Worm (Caenorhabditis elegans) whole organism, late embryonic: ENCODE measurements around the gene C26F1.1.

Source experiments
- C08G9.2 ChIP-seq: sonication (generic microtip); optimal IDR thresholded peaks from 2 replicates; lab custom pipeline; 2016; ENCODE audit warnings: mild to moderate bottlenecking, missing genetic modification characterization, moderate library complexity, missing compliant biosample characterization
- F13H6.1 ChIP-seq: sonication (generic microtip); optimal IDR thresholded peaks from 2 replicates; lab custom pipeline; 2016; ENCODE audit warnings: missing genetic modification characterization, missing compliant biosample characterization
- K02D7.2 ChIP-seq: sonication (generic microtip); optimal IDR thresholded peaks from 2 replicates; lab custom pipeline; 2017; ENCODE audit warnings: mild to moderate bottlenecking, missing genetic modification characterization, missing compliant biosample characterization
- T23F11.4 ChIP-seq: fragments of 200-800 bp; sonication (Bioruptor generic); optimal IDR thresholded peaks from 2 replicates; lab custom pipeline; 2018; ENCODE audit warnings: mild to moderate bottlenecking, missing genetic modification characterization, missing compliant biosample characterization
- ceh-14 ChIP-seq: sonication (generic microtip); optimal IDR thresholded peaks from 2 replicates; lab custom pipeline; 2016; ENCODE audit warnings: missing genotype, missing genetic modification characterization, missing compliant biosample characterization
- ceh-18 ChIP-seq: sonication (generic microtip); optimal IDR thresholded peaks from 2 replicates; lab custom pipeline; 2016; ENCODE audit warnings: missing genetic modification characterization, missing compliant biosample characterization
- ceh-19 ChIP-seq: fragments of 200-800 bp; sonication (Bioruptor generic); optimal IDR thresholded peaks from 2 replicates; lab custom pipeline; 2018; ENCODE audit warnings: mild to moderate bottlenecking, missing genetic modification characterization, missing compliant biosample characterization
- ceh-2 ChIP-seq: sonication (generic microtip); optimal IDR thresholded peaks from 2 replicates; lab custom pipeline; 2016; ENCODE audit warnings: missing genotype, missing genetic modification characterization, missing compliant biosample characterization
- ceh-31 ChIP-seq: sonication (generic microtip); optimal IDR thresholded peaks from 2 replicates; lab custom pipeline; 2016; ENCODE audit warnings: missing genetic modification characterization, missing compliant biosample characterization
- ceh-34 ChIP-seq: sonication (generic microtip); optimal IDR thresholded peaks from 2 replicates; lab custom pipeline; 2016; ENCODE audit warnings: mild to moderate bottlenecking, missing genetic modification characterization, missing compliant biosample characterization
- ceh-45 ChIP-seq: fragments of 200-800 bp; sonication (Bioruptor generic); IDR thresholded peaks from 2 replicates; pipeline ENCODE4 v1.3.6; 2022; ENCODE audit warnings: missing genetic modification reagents, missing genetic modification characterization, missing compliant biosample characterization
- ceh-48 ChIP-seq: sonication (generic microtip); optimal IDR thresholded peaks from 2 replicates; lab custom pipeline; 2016; ENCODE audit warnings: missing genetic modification characterization, inconsistent platforms, missing compliant biosample characterization
- ceh-6 ChIP-seq: fragments of 200-800 bp; sonication (Bioruptor generic); optimal IDR thresholded peaks from 2 replicates; lab custom pipeline; 2018; ENCODE audit warnings: mild to moderate bottlenecking, missing genetic modification characterization, missing compliant biosample characterization
- ceh-9 ChIP-seq: sonication (generic microtip); optimal IDR thresholded peaks from 2 replicates; lab custom pipeline; 2016; ENCODE audit warnings: mild to moderate bottlenecking, missing genetic modification characterization, inconsistent platforms, missing compliant biosample characterization
- che-1 ChIP-seq: sonication (generic microtip); optimal IDR thresholded peaks from 2 replicates; lab custom pipeline; 2016; ENCODE audit warnings: mild to moderate bottlenecking, missing genetic modification characterization, missing compliant biosample characterization
- dmd-4 ChIP-seq: sonication (generic microtip); optimal IDR thresholded peaks from 2 replicates; lab custom pipeline; 2016; ENCODE audit warnings: borderline replicate concordance, missing genetic modification characterization, missing compliant biosample characterization
- ets-4 ChIP-seq: sonication (generic microtip); optimal IDR thresholded peaks from 2 replicates; lab custom pipeline; 2016; ENCODE audit warnings: missing genetic modification characterization, missing compliant biosample characterization
- eyg-1 ChIP-seq: sonication (generic microtip); optimal IDR thresholded peaks from 2 replicates; lab custom pipeline; 2016; ENCODE audit warnings: missing genotype, missing genetic modification characterization, missing compliant biosample characterization
- fkh-6 ChIP-seq: sonication (generic microtip); optimal IDR thresholded peaks from 2 replicates; lab custom pipeline; 2016; ENCODE audit warnings: missing genetic modification characterization, missing compliant biosample characterization
- gmeb-2 ChIP-seq: sonication (generic microtip); optimal IDR thresholded peaks from 2 replicates; lab custom pipeline; 2016; ENCODE audit warnings: missing genetic modification characterization, inconsistent platforms, missing compliant biosample characterization
- hlh-13 ChIP-seq: fragments of 200-800 bp; sonication (Bioruptor generic); optimal IDR thresholded peaks from 2 replicates; lab custom pipeline; 2018; ENCODE audit warnings: mild to moderate bottlenecking, missing genetic modification characterization, missing compliant biosample characterization
- hlh-15 ChIP-seq: sonication (generic microtip); optimal IDR thresholded peaks from 2 replicates; lab custom pipeline; 2016; ENCODE audit warnings: missing genetic modification characterization, missing compliant biosample characterization
- lim-6 ChIP-seq: sonication (generic microtip); optimal IDR thresholded peaks from 2 replicates; lab custom pipeline; 2016; ENCODE audit warnings: missing genetic modification characterization, missing compliant biosample characterization
- lin-11 ChIP-seq: fragments of 200-800 bp; sonication (Bioruptor generic); optimal IDR thresholded peaks from 2 replicates; lab custom pipeline; 2018; ENCODE audit warnings: mild to moderate bottlenecking, missing genetic modification characterization, missing compliant biosample characterization
- madf-2 ChIP-seq: sonication (generic microtip); optimal IDR thresholded peaks from 2 replicates; lab custom pipeline; 2017; ENCODE audit warnings: missing genetic modification characterization, missing compliant biosample characterization
- mec-3 ChIP-seq: sonication (generic microtip); optimal IDR thresholded peaks from 2 replicates; lab custom pipeline; 2016; ENCODE audit warnings: borderline replicate concordance, missing genetic modification characterization, missing compliant biosample characterization
- nfya-1 ChIP-seq: sonication (generic microtip); optimal IDR thresholded peaks from 2 replicates; lab custom pipeline; 2017; ENCODE audit warnings: missing genetic modification characterization, mild to moderate bottlenecking, missing compliant biosample characterization, antibody characterized with exemption, moderate library complexity
- nhr-11 ChIP-seq: fragments of 150-350 bp; optimal IDR thresholded peaks from 2 replicates; lab custom pipeline; 2014; ENCODE audit warnings: missing biosample characterization, missing genetic modification characterization
- nhr-232 ChIP-seq: sonication (generic microtip); optimal IDR thresholded peaks from 2 replicates; lab custom pipeline; 2016; ENCODE audit warnings: missing genetic modification characterization, missing compliant biosample characterization
- npax-4 ChIP-seq: sonication (generic microtip); optimal IDR thresholded peaks from 2 replicates; lab custom pipeline; 2016; ENCODE audit warnings: missing genetic modification characterization, missing compliant biosample characterization
- pat-9 ChIP-seq: fragments of 200-800 bp; sonication (Bioruptor generic); optimal IDR thresholded peaks from 2 replicates; lab custom pipeline; 2018; ENCODE audit warnings: mild to moderate bottlenecking, missing genetic modification characterization, moderate library complexity, missing compliant biosample characterization
- pha-2 ChIP-seq: sonication (generic microtip); optimal IDR thresholded peaks from 2 replicates; lab custom pipeline; 2017; ENCODE audit warnings: mild to moderate bottlenecking, missing genetic modification characterization, missing compliant biosample characterization
- ref-2 ChIP-seq: sonication (generic microtip); optimal IDR thresholded peaks from 2 replicates; lab custom pipeline; 2016; ENCODE audit warnings: missing genetic modification characterization, missing compliant biosample characterization
- rnt-1 ChIP-seq: sonication (generic microtip); optimal IDR thresholded peaks from 2 replicates; lab custom pipeline; 2016; ENCODE audit warnings: missing genetic modification characterization, missing compliant biosample characterization
- sdc-2 ChIP-seq: sonication (generic microtip); optimal IDR thresholded peaks from 2 replicates; lab custom pipeline; 2016; ENCODE audit warnings: missing genotype, missing genetic modification characterization, missing compliant biosample characterization
- sox-2 ChIP-seq: fragments of 200-800 bp; sonication (Bioruptor generic); IDR thresholded peaks from 2 replicates; pipeline ENCODE4 v1.3.6; 2022; ENCODE audit warnings: missing genetic modification reagents, missing genetic modification characterization, missing compliant biosample characterization
- sox-4 ChIP-seq: sonication (generic microtip); optimal IDR thresholded peaks from 2 replicates; lab custom pipeline; 2017; ENCODE audit warnings: mild to moderate bottlenecking, missing genetic modification characterization, inconsistent platforms, missing compliant biosample characterization
- tbx-2 ChIP-seq: sonication (generic microtip); optimal IDR thresholded peaks from 2 replicates; lab custom pipeline; 2016; ENCODE audit warnings: missing genetic modification characterization, missing compliant biosample characterization
- tbx-7 ChIP-seq: sonication (generic microtip); optimal IDR thresholded peaks from 2 replicates; lab custom pipeline; 2016; ENCODE audit warnings: missing genotype, missing genetic modification characterization, missing compliant biosample characterization
- ttx-3 ChIP-seq: sonication (generic microtip); optimal IDR thresholded peaks from 2 replicates; lab custom pipeline; 2016; ENCODE audit warnings: missing genetic modification reagents, missing genetic modification characterization, missing compliant biosample characterization
- unc-3 ChIP-seq, 2 experiments: fragments of 200-800 bp in 1 of 2; sonication (Bioruptor generic) in 1 of 2; sonication (generic microtip) in 1 of 2; conservative IDR thresholded peaks in 1 of 2; optimal IDR thresholded peaks in 1 of 2; 2 replicates each; pipeline versions ENCODE4 v1.3.6 to Lab custom; 2016 to 2022; ENCODE audit warnings: missing compliant biosample characterization in 2 of 2, missing genetic modification characterization in 2 of 2, missing genetic modification reagents in 1 of 2
- unc-55 ChIP-seq: sonication (generic microtip); optimal IDR thresholded peaks from 2 replicates; lab custom pipeline; 2017; ENCODE audit warnings: missing biosample characterization, missing genetic modification reagents, missing genetic modification characterization
- unc-86 ChIP-seq: sonication (generic microtip); optimal IDR thresholded peaks from 2 replicates; lab custom pipeline; 2016; ENCODE audit warnings: missing genetic modification characterization, missing compliant biosample characterization
- zip-5 ChIP-seq: sonication (generic microtip); optimal IDR thresholded peaks from 2 replicates; lab custom pipeline; 2016; ENCODE audit warnings: missing genetic modification characterization, missing compliant biosample characterization
- ztf-16 ChIP-seq: sonication (generic microtip); optimal IDR thresholded peaks from 2 replicates; lab custom pipeline; 2017; ENCODE audit warnings: missing genetic modification characterization, missing compliant biosample characterization

The C26F1.1 gene

DNA sequence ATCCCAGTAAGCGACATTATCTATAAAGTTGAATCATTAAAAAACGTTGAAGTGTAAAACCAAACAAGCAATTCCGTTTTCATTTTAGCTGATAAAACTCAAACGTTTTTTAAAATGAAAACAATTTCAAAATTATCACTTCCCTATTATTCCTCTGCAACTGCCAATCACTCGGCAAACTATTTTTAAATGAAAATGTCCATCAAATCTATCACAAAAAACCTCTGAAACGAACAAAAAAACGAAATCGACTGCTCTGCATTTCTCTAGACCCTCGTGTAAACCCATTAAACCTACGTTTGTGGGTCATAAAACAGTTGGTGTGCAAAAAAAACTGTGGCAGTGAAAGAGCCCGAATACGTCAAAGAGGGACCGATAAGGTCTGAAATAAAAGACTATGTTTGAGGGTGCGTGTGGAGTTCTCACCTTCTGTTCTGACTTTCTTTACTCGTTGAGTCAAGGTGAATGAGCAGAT lies 42.7 kb upstream of the C26F1.1 start, which contains the start of gene fbxl-5:
fbxl-5 (plus strand) TSS at position 425 of the 475 bp plus-strand sequence.
- TF ChIP-seq ceh-2 (tag; lab: Kevin White, UChicago): no peak
- no peak for TF ChIP-seq ceh-34 (tag; lab: Kevin White, UChicago)
- no peak for TF ChIP-seq F13H6.1 (tag; lab: Kevin White, UChicago)

- no peak for TF ChIP-seq mec-3
- no peak for TF ChIP-seq sox-4 (tag; lab: Kevin White, UChicago)
- TF ChIP-seq lim-6: no peak
- no peak for TF ChIP-seq K02D7.2 (tag; lab: Kevin White, UChicago)
- TF ChIP-seq unc-86: no peak
- TF ChIP-seq ttx-3 (tag; lab: Kevin White, UChicago): no peak
- TF ChIP-seq nhr-11: no peak
- TF ChIP-seq rnt-1 (tag; lab: Kevin White, UChicago): no peak
- no peak for TF ChIP-seq che-1 (tag; lab: Kevin White, UChicago)
- TF ChIP-seq madf-2 (tag; lab: Kevin White, UChicago): no peak
- no peak for TF ChIP-seq sox-2 (GFP tag; lab: Robert Waterston, UW)
- no peak for TF ChIP-seq hlh-13 (GFP tag; lab: Kevin White, UChicago)
- no peak for TF ChIP-seq T23F11.4 (GFP tag; lab: Kevin White, UChicago)
- TF ChIP-seq ceh-6: no peak
- no peak for TF ChIP-seq nhr-232 (tag; lab: Kevin White, UChicago)
- no peak for TF ChIP-seq ceh-34 (tag; lab: Kevin White, UChicago)
- TF ChIP-seq unc-55: no peak
Observed at ce11 chrV:7744068-7744467, 41.1 kb upstream of the C26F1.1 start.

DNA sequence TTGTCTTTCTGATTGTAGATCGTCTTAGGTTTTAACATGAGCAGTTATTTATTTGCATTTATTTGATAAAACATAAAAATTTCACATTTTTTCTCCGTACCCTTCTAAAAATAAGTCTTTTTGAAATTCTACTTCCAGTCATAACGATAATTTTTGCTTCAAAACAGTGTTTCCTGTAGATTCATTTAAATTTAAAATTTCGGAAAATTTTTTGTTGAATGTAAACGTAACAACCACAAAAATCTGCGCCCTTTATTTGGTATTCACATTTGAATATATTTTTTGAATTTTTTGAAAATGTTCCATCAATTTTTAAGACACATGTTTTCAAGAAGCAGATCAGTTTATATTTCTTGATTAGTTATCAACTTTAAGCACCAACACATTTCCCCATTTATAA lies 39.8 kb upstream of the C26F1.1 start:
- TF ChIP-seq hlh-15 (no peak), unc-3 (GFP tag; conservative IDR thresholded peaks at IDR 0.05; lab: Robert Waterston, UW) (no peak), unc-3 (tag; optimal IDR thresholded peaks at IDR 0.05; lab: Kevin White, UChicago) (no peak), ets-4 (no peak), ceh-19 (GFP tag; lab: Kevin White, UChicago) (no peak), pat-9 (tag; lab: Kevin White, UChicago) (no peak), tbx-7 (tag; lab: Kevin White, UChicago) (no peak), sox-2 (GFP tag; lab: Robert Waterston, UW) (no peak), ceh-48 (tag; lab: Kevin White, UChicago) (no peak), ceh-45 (GFP tag; lab: Robert Waterston, UW) (no peak), zip-5 (tag; lab: Kevin White, UChicago) (no peak), ceh-9 (no peak), eyg-1 (tag; lab: Kevin White, UChicago) (no peak)

- TF ChIP-seq fkh-6 (tag; lab: Kevin White, UChicago): peak; percentile 16
- no peak for TF ChIP-seq hlh-13 (GFP tag; lab: Kevin White, UChicago)
- no peak for TF ChIP-seq ztf-16
- peak; percentile 25 for TF ChIP-seq gmeb-2 (tag; lab: Kevin White, UChicago)
- no peak for TF ChIP-seq hlh-15
- TF ChIP-seq tbx-2: peak; percentile 70
- TF ChIP-seq ceh-31 (tag; lab: Kevin White, UChicago): no peak
- TF ChIP-seq dmd-4: peak; percentile 30
- TF ChIP-seq K02D7.2 (tag; lab: Kevin White, UChicago): no peak
- TF ChIP-seq lin-11 (tag; lab: Kevin White, UChicago): no peak
- peak; percentile 40 for TF ChIP-seq ceh-18 (tag; lab: Kevin White, UChicago)
- TF ChIP-seq npax-4: no peak
- TF ChIP-seq nhr-11: no peak
- TF ChIP-seq nfya-1 (tag; lab: Kevin White, UChicago): peak; percentile 17
- TF ChIP-seq ceh-45 (GFP tag; lab: Robert Waterston, UW): no peak
- peak; percentile 25 for TF ChIP-seq ceh-2 (tag; lab: Kevin White, UChicago)
- peak; percentile 29 for TF ChIP-seq pha-2 (tag; lab: Kevin White, UChicago)
- peak; percentile 17 for TF ChIP-seq ceh-34 (tag; lab: Kevin White, UChicago)
- TF ChIP-seq ceh-6: no peak
- peak; percentile 99 for TF ChIP-seq unc-55
- peak; percentile 48 for TF ChIP-seq ceh-14 (tag; lab: Kevin White, UChicago)
- peak; percentile 34 for TF ChIP-seq mec-3
- TF ChIP-seq ceh-19 (GFP tag; lab: Kevin White, UChicago): no peak
- TF ChIP-seq ets-4: no peak
- no peak for TF ChIP-seq sdc-2 (tag; lab: Kevin White, UChicago)
- TF ChIP-seq ref-2 (tag; lab: Kevin White, UChicago): peak; percentile 39
- no peak for TF ChIP-seq eyg-1 (tag; lab: Kevin White, UChicago)
- peak; percentile 42 for TF ChIP-seq C08G9.2 (tag; lab: Kevin White, UChicago)
- no peak for TF ChIP-seq lim-6
- no peak for TF ChIP-seq ttx-3 (tag; lab: Kevin White, UChicago)
- TF ChIP-seq, all 69 proteins: peak for 14
Observed at ce11 chrV:7745903-7746302, 39.3 kb upstream of the C26F1.1 start.
